Worm (Caenorhabditis elegans) whole organism, L2 larva: Measurements from ENCODE around the gene frpr-7.

ENCODE experiments used
- ZK546.5 ChIP-seq: sonication (generic microtip); optimal IDR thresholded peaks from 2 replicates; lab custom pipeline; 2017; ENCODE audit warnings: missing biosample characterization, missing genetic modification characterization
- crh-2 ChIP-seq: sonication (generic microtip); optimal IDR thresholded peaks from 2 replicates; lab custom pipeline; 2017; ENCODE audit warnings: missing biosample characterization, missing genetic modification characterization
- egl-27 ChIP-seq: sonication (generic microtip); optimal IDR thresholded peaks from 3 replicates; lab custom pipeline; 2017; ENCODE audit warnings: missing biosample characterization, missing genetic modification reagents, missing genetic modification characterization
- elt-3 ChIP-seq: sonication (generic microtip); optimal IDR thresholded peaks from 2 replicates; lab custom pipeline; 2017; ENCODE audit warnings: missing biosample characterization, missing genetic modification characterization
- lin-39 ChIP-seq: fragments of 150-350 bp; optimal IDR thresholded peaks from 2 replicates; lab custom pipeline; 2014; ENCODE audit warnings: missing biosample characterization, missing genetic modification reagents, missing genetic modification characterization
- nhr-10 ChIP-seq: sonication (generic microtip); optimal IDR thresholded peaks from 2 replicates; lab custom pipeline; 2017; ENCODE audit warnings: missing biosample characterization, missing genetic modification characterization
- nhr-77 ChIP-seq: fragments of 150-350 bp; optimal IDR thresholded peaks from 2 replicates; lab custom pipeline; 2014; ENCODE audit warnings: missing biosample characterization, missing genetic modification characterization
- skn-1 ChIP-seq: sonication (generic microtip); optimal IDR thresholded peaks from 2 replicates; lab custom pipeline; 2017; ENCODE audit warnings: missing biosample characterization, missing genetic modification characterization
- unc-39 ChIP-seq: fragments of 150-350 bp; optimal IDR thresholded peaks from 2 replicates; lab custom pipeline; 2014; ENCODE audit warnings: missing biosample characterization, missing genetic modification characterization
- unc-62 ChIP-seq: fragments of 150-350 bp; optimal IDR thresholded peaks from 2 replicates; lab custom pipeline; 2014; ENCODE audit warnings: missing biosample characterization, missing genetic modification reagents, missing genetic modification characterization
- zag-1 ChIP-seq: fragments of 150-350 bp; optimal IDR thresholded peaks from 2 replicates; lab custom pipeline; 2014; ENCODE audit warnings: missing biosample characterization, missing genetic modification characterization

DNA sequence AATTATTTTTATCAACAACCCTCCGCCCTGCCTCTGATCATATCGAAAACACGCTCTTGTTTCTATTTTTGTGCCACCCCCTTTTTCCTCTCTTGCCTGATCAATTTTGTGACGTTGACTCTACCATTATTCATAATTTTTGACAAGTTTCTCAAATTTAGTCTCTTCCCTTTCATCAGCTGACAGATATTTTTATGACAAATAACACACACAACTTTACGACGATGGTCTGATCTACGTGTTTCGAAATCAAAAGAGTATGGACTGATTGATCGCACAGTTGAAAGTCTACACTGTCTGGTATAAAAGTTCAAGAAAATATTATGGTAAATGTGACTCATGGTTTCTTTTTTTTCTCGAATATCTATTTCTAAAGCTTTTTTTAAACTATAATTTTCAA lies 61.8 kb downstream of the frpr-7 start:
- no peak for TF ChIP-seq unc-62 (GFP tag; lab: Kevin White, UChicago)
- no peak for TF ChIP-seq skn-1
- no peak for TF ChIP-seq elt-3 (tag; lab: Kevin White, UChicago)
- no peak for TF ChIP-seq lin-39
- no peak for TF ChIP-seq egl-27
- TF ChIP-seq nhr-77 (tag; lab: Kevin White, UChicago), result no peak
- TF ChIP-seq ZK546.5 (tag; lab: Kevin White, UChicago), result no peak
- TF ChIP-seq zag-1 (tag; lab: Kevin White, UChicago), result no peak
- TF ChIP-seq unc-39 (tag; lab: Kevin White, UChicago), result no peak
- TF ChIP-seq nhr-10 (tag; lab: Kevin White, UChicago), result no peak
- TF ChIP-seq crh-2 (tag; lab: Kevin White, UChicago), result no peak
